Fruit fly (Drosophila melanogaster): Measurements from ENCODE around the gene Nle.

DNA sequence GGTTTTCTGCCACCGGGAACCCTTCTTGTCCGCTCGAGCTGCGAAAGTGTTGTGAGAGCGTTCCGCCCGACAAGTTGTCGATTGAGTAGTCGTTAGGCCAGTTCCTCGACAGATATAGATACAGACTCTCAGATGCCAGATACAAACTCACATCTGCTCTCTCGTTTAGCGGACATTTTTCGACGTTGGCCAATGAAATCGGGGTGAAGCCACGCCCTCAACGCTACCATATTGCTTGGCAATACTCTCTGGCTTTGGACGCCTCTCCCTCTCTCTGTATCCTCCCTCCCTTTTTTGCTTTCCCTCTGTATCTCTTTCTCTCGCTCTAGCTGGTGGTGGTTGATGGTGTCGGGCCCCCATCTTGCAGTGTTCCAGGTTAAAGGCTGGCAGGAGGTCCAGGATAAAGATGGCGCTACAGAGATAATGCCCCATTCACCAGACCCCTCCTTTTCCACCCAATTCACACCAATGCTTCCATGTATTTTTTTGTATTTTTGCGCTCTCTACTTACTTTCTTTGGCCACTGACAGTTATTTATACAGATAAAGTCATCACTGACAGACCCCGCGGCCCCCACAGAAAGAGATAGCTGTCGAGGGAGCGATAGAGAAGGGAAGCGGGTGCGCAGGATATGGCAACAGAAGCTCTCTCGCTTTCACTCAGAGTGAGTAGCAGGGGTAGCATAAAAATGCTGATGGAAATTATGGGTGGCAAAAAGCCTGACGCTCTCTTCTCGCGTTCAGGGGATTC lies 26.9 kb upstream of the Nle start, which contains the start of gene Gsc:
- no peak for TF ChIP-seq psq (optimal IDR thresholded peaks at IDR 0.05)
- TF ChIP-seq insv (optimal IDR thresholded peaks at IDR 0.05) = no peak
- TF ChIP-seq ttk (optimal IDR thresholded peaks at IDR 0.05) = no peak
- TF ChIP-seq h (optimal IDR thresholded peaks at IDR 0.05) = no peak
- TF ChIP-seq Myc (optimal IDR thresholded peaks at IDR 0.05) = no peak
- no peak for TF ChIP-seq Sin3A (optimal IDR thresholded peaks at IDR 0.05)

All from Kc167 (cell line).